Fruit fly (Drosophila melanogaster) whole organism: ENCODE results near the gene CG6287.

Experiments
- CG8478 ChIP-seq: fragments of >200 bp; optimal IDR thresholded peaks from 2 replicates; lab custom pipeline; 2018; ENCODE audit warnings: inconsistent platforms
- Dll ChIP-seq: fragments of >200 bp; optimal IDR thresholded peaks from 2 replicates; lab custom pipeline; 2017
- EcR ChIP-seq, 2 experiments: fragments of >200 bp; optimal IDR thresholded peaks; 2 replicates each; lab custom pipeline; 2017; ENCODE audit warnings: missing biosample characterization in 2 of 2, missing genetic modification characterization in 2 of 2, missing genetic modification reagents in 2 of 2
- pan ChIP-seq: fragments of >200 bp; optimal IDR thresholded peaks from 2 replicates; lab custom pipeline; 2017
- psq ChIP-seq: fragments of >200 bp; optimal IDR thresholded peaks from 2 replicates; lab custom pipeline; 2017
- usp ChIP-seq: fragments of >200 bp; optimal IDR thresholded peaks from 2 replicates; lab custom pipeline; 2017; ENCODE audit warnings: missing biosample characterization, missing genetic modification characterization, mixed read lengths

Gene CG6287

DNA sequence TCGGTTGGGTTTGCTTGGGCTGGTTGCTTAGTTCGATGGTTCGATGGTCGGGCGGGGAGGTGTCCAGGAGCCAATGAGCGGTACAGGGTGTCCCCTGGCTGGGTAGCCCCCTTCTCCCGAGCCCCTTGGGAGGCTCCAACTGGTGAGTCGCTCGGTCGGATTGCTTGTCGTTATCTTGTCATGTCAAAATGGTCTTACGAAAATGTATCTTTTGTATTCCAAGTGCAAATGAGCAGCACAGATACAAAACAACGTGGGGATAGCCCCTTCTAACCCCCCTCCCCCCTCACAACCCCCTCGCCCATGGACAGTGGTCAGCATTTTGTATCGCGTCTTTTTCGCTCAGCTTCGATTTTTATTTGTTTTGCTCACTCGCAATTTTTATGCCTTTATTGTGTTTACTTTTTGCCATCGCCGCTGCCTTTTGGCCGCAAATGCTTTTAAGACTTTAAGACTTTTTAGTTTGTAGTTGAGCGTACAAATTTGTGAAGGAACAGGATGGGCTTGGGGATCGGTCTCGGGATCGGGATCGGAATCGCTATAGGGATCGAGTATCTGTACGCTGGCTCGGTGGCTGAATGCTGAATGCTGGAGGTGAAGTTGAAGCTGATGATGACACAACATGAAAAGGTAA lies 27.2 kb upstream of the CG6287 start:
- TF ChIP-seq Dll (lab: Kevin White, UChicago): no peak
- no peak for TF ChIP-seq pan (lab: Kevin White, UChicago)
- TF ChIP-seq psq: no peak
- TF ChIP-seq EcR (GFP tag; optimal IDR thresholded peaks at IDR 0.05; lab: Kevin White, UChicago): no peak
- TF ChIP-seq CG8478 (lab: Kevin White, UChicago): no peak
- no peak for TF ChIP-seq usp (GFP tag; lab: Kevin White, UChicago)

dm6 chr2L:11182148-11182593 lies 26.6 kb upstream of the CG6287 start:
- no peak for TF ChIP-seq EcR (GFP tag; optimal IDR thresholded peaks at IDR 0.05; lab: Kevin White, UChicago)
- no peak for TF ChIP-seq pan (lab: Kevin White, UChicago)
- TF ChIP-seq usp (GFP tag; lab: Kevin White, UChicago): no peak
- no peak for TF ChIP-seq psq
- TF ChIP-seq CG8478 (lab: Kevin White, UChicago): no peak
- TF ChIP-seq Dll (lab: Kevin White, UChicago): no peak

DNA sequence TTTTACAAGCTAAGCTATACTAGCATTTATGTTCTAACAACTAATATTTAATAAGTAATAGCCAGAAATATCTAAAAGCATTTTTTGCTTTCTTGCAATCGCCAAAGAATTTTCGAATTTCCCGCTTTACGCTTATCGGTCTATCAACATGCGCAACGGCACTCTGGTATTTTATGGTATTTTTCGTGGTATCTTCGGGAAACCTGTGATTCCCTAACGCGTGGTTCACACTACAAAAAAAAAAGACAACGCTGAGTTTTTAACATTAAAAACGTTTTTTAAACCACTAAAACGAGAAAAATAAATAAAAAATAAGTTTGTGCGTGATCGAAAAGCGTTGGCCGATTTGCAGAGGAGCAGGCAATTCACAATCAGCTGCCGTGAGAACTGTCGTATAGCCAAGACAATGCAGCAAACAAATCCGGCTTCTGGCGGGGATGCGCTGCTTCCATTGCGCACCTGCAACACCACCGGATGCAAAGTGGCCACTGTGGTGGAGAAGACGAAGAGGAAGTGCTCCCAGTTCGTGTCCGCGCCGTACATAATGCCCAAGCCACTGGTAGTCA lies 23.4 kb upstream of the CG6287 start, which contains the start of gene Boh2:
Boh2 (plus strand) TSS at position 207 of the 566 bp plus-strand sequence.
- TF ChIP-seq pan (lab: Kevin White, UChicago) (no peak), EcR (GFP tag; optimal IDR thresholded peaks at IDR 0.05; lab: Kevin White, UChicago) (no peak), usp (GFP tag; lab: Kevin White, UChicago) (no peak), psq (no peak), CG8478 (lab: Kevin White, UChicago) (no peak), Dll (lab: Kevin White, UChicago) (no peak)

dm6 chr2L:11178334-11178733 lies 22.8 kb upstream of the CG6287 start:
- TF ChIP-seq Dll (lab: Kevin White, UChicago): no peak
- no peak for TF ChIP-seq EcR (GFP tag; optimal IDR thresholded peaks at IDR 0.05; lab: Kevin White, UChicago)
- no peak for TF ChIP-seq pan (lab: Kevin White, UChicago)
- no peak for TF ChIP-seq psq
- no peak for TF ChIP-seq usp (GFP tag; lab: Kevin White, UChicago)
- no peak for TF ChIP-seq CG8478 (lab: Kevin White, UChicago)

- no peak for TF ChIP-seq EcR (GFP tag; optimal IDR thresholded peaks at IDR 0.05; lab: Kevin White, UChicago)
- no peak for TF ChIP-seq psq
- TF ChIP-seq usp (GFP tag; lab: Kevin White, UChicago): no peak
- no peak for TF ChIP-seq Dll (lab: Kevin White, UChicago)
- TF ChIP-seq pan (lab: Kevin White, UChicago): no peak
- no peak for TF ChIP-seq CG8478 (lab: Kevin White, UChicago)
Measured at dm6 chr2L:11175393-11176258, 20.1 kb upstream of the CG6287 start.

dm6 chr2L:11171615-11172356 lies 16.3 kb upstream of the CG6287 start, which contains the start of gene Vm32E:
TSS of gene Vm32E (minus strand) at chr2L:11171665.
- TF ChIP-seq EcR (GFP tag; optimal IDR thresholded peaks at IDR 0.05; lab: Kevin White, UChicago): no peak
- no peak for TF ChIP-seq usp (GFP tag; lab: Kevin White, UChicago)
- no peak for TF ChIP-seq psq
- TF ChIP-seq CG8478 (lab: Kevin White, UChicago): no peak

DNA sequence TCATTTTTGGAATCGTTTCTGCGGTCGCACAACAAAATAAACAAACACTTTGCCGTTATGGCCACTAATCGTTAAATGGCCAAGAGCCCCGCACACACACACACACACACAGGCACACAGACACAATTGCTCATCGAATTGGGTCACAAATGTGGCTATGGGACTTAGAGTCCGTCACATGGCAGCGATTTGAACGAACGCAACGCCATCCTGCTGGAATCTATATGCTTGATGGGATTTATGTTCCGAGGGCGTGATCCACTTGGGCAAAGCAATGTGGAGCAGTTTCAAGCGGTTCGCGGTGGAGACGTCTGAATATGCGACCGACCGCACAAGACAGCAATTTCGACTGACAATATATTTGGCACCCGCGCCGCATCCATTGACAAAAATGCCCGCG lies 15.0 kb upstream of the CG6287 start:
- TF ChIP-seq Dll (lab: Kevin White, UChicago): no peak
- TF ChIP-seq usp (GFP tag; lab: Kevin White, UChicago): no peak
- no peak for TF ChIP-seq EcR (GFP tag; optimal IDR thresholded peaks at IDR 0.05; lab: Kevin White, UChicago)
- no peak for TF ChIP-seq CG8478 (lab: Kevin White, UChicago)
- no peak for TF ChIP-seq pan (lab: Kevin White, UChicago)

dm6 chr2L:11169904-11170303 lies 14.4 kb upstream of the CG6287 start:
- no peak for TF ChIP-seq Dll (lab: Kevin White, UChicago)
- no peak for TF ChIP-seq usp (GFP tag; lab: Kevin White, UChicago)
- TF ChIP-seq EcR (GFP tag; optimal IDR thresholded peaks at IDR 0.05; lab: Kevin White, UChicago): no peak
- no peak for TF ChIP-seq psq
- no peak for TF ChIP-seq CG8478 (lab: Kevin White, UChicago)
- no peak for TF ChIP-seq pan (lab: Kevin White, UChicago)

DNA sequence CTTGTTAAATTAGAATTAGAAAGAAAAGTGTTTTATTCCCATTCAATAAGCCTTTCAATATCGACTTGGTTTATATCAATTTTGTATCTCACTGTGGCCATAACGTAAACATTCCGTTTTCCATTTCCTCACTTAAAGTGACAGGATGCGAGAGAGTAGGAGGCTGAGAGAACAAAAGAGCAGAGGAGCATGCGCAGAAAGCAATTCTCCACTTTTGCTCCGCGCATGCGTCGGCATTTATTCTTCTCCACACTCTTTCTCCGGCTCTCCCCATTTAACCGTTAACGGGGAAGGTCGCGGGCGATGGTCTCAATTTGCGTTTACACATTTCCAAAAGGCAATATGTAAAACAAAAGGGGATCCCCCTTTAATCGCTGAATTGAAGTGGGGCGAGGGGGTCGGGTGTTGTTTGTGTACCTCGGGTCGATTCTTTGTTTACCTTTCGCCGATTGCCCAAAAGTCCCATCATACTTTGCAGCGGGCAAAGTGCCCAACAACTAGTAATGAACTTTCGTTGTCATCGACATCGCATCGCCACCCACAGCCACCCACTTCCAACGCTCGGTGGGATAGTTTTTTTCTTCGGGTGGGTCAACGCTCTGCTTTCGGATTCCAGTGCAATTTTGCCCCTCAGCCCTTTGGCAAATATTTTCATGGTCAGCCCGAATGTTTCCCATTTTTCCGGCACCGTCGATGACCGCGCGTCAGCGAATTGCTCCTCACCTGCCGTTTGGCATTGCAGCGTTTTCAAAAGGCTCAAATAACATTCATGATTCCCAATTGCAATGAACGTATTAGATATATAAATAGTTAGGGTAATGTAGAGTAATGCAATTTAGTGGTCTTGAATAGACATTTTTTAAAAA lies 13.4 kb upstream of the CG6287 start:
- TF ChIP-seq usp (GFP tag; lab: Kevin White, UChicago): no peak
- TF ChIP-seq EcR (GFP tag; optimal IDR thresholded peaks at IDR 0.05; lab: Kevin White, UChicago): peak in 1 of 2 experiments; percentile 62

dm6 chr2L:11167997-11168396 lies 12.5 kb upstream of the CG6287 start:
- TF ChIP-seq pan (lab: Kevin White, UChicago): no peak
- TF ChIP-seq psq: no peak
- no peak for TF ChIP-seq Dll (lab: Kevin White, UChicago)
- TF ChIP-seq EcR (GFP tag; optimal IDR thresholded peaks at IDR 0.05; lab: Kevin White, UChicago): no peak
- no peak for TF ChIP-seq CG8478 (lab: Kevin White, UChicago)
- no peak for TF ChIP-seq usp (GFP tag; lab: Kevin White, UChicago)
